Worm (Caenorhabditis elegans): Measurements from ENCODE around the gene T25D1.2.

- TF ChIP-seq lin-39 (tag; optimal IDR thresholded peaks at IDR 0.05) (no peak), ZK546.5 (tag; optimal IDR thresholded peaks at IDR 0.05) (no peak), zag-1 (tag; optimal IDR thresholded peaks at IDR 0.05) (no peak), nhr-11 (tag; optimal IDR thresholded peaks at IDR 0.05) (no peak), mdl-1 (tag; optimal IDR thresholded peaks at IDR 0.05) (no peak), ceh-82 (tag; optimal IDR thresholded peaks at IDR 0.05) (no peak)
Measured at ce11 chrX:16530455-16530854, 15.1 kb downstream of the T25D1.2 start.
